Worm (Caenorhabditis elegans) whole organism, L4 larva: ENCODE measurements around the gene cccp-1.

Experiments
- D1046.2 ChIP-seq: fragments of 200-800 bp; sonication (Bioruptor generic); IDR thresholded peaks from 2 replicates; pipeline ENCODE4 v1.3.6; 2022; ENCODE audit warnings: missing genetic modification characterization, missing compliant biosample characterization
- aha-1 ChIP-seq: fragments of 150-350 bp; peaks from one replicate; lab custom pipeline; 2014; ENCODE audit warnings: missing biosample characterization, missing genetic modification characterization
- dmd-9 ChIP-seq: fragments of 200-800 bp; sonication (Bioruptor generic); IDR thresholded peaks from 2 replicates; pipeline ENCODE4 v1.3.6; 2022; ENCODE audit warnings: missing genetic modification reagents, missing genetic modification characterization, missing compliant biosample characterization
- duxl-1 ChIP-seq: sonication (generic microtip); optimal IDR thresholded peaks from 2 replicates; lab custom pipeline; 2016; ENCODE audit warnings: mild to moderate bottlenecking, missing genetic modification characterization, moderate library complexity, missing compliant biosample characterization; ENCODE audit not compliant: poor library complexity
- egl-27 ChIP-seq: sonication (generic microtip); optimal IDR thresholded peaks from 3 replicates; lab custom pipeline; 2017; ENCODE audit warnings: missing biosample characterization, missing genetic modification reagents, missing genetic modification characterization
- lsy-2 ChIP-seq, 2 experiments: fragments of 150-350 bp in 1 of 2; sonication (generic microtip) in 1 of 2; optimal IDR thresholded peaks; 2 replicates each; lab custom pipeline; 2014 to 2017; ENCODE audit warnings: missing biosample characterization in 2 of 2, missing genetic modification characterization in 2 of 2
- set-16 ChIP-seq: fragments of 200-800 bp; sonication (Bioruptor generic); IDR thresholded peaks from 2 replicates; pipeline ENCODE4 v1.3.6; 2022; ENCODE audit warnings: missing genetic modification reagents, missing genetic modification characterization, missing compliant biosample characterization

cccp-1 gene

ce11 chrIII:12530501-12530900 lies 57.8 kb downstream of the cccp-1 start:
- peak; percentile 86 for TF ChIP-seq set-16
- TF ChIP-seq, all 104 proteins: peak for 1; not testable (repeated sequence) for 103

- TF ChIP-seq duxl-1 (tag; lab: Kevin White, UChicago) (no peak), lsy-2 (tag; optimal IDR thresholded peaks at IDR 0.05; lab: Kevin White, UChicago) (no peak), egl-27 (tag; lab: Kevin White, UChicago) (no peak), D1046.2 (GFP tag; lab: Robert Waterston, UW) (no peak), dmd-9 (GFP tag; lab: Robert Waterston, UW) (no peak), aha-1 (tag; lab: Kevin White, UChicago) (no peak)
- TF ChIP-seq, all 104 proteins: peak for 0
These were observed 61.2 kb downstream of the cccp-1 start for ce11 chrIII:12533900-12534299.
